In the genomic region with DNA sequence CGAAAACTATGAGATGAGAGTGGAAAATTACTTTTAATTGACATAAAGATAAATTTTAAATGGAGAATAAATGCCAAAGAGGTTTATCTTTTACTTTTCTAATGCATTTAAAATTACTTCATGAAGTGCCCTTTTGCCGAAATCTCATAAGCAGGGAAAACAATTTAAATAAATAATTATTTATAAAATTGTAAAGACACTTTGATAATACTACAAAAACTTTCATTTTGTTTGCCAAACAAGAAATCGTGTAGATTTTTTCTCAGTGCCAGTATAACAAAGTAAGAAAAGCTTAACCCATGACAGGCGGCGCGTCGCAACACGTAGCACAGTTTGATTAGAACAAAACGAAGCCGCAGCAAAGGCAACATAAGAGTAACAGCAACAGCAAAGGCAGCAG, we compare ENCODE assay signal across 1 fruit fly cellular context.
TF ChIP-seq lines count a peak whose summit lies in the region.

No protein-coding gene starts in this region.

TF ChIP-seq in whole organism, embryonic, 481 proteins besides CTCF, POLR2A, EP300 and RAD21 (continued from another document):
- TF ChIP-seq bbx (GFP tag; IDR thresholded peaks at IDR 0.05; lab: Robert Waterston, UW; ENCODE audit: partially characterized antibody) (no peak), phol (tag; optimal IDR thresholded peaks at IDR 0.05; lab: Kevin White, UChicago) (peak; percentile 6), CG10979 (tag; optimal IDR thresholded peaks at IDR 0.05; lab: Kevin White, UChicago) (peak; percentile 26), kni (GFP tag; optimal IDR thresholded peaks at IDR 0.05; lab: Kevin White, UChicago) (no peak), CG10565 (GFP tag; optimal IDR thresholded peaks at IDR 0.05; lab: Kevin White, UChicago) (no peak), slbo (GFP tag; IDR thresholded peaks at IDR 0.05; lab: Robert Waterston, UW) (no peak), trem (tag; optimal IDR thresholded peaks at IDR 0.05; lab: Kevin White, UChicago) (peak; percentile 8), E2f2 (GFP tag; IDR thresholded peaks at IDR 0.05; lab: Robert Waterston, UW) (no peak), scrt (GFP tag; optimal IDR thresholded peaks at IDR 0.05; lab: Kevin White, UChicago) (no peak), prd (optimal IDR thresholded peaks at IDR 0.05; lab: Kevin White, UChicago) (no peak), prd (GFP tag; IDR thresholded peaks at IDR 0.05; lab: Robert Waterston, UW) (no peak), en (GFP tag; optimal IDR thresholded peaks at IDR 0.05; lab: Kevin White, UChicago) (no peak), chm (GFP tag; IDR thresholded peaks at IDR 0.05; lab: Robert Waterston, UW) (no peak), Sin3A (optimal IDR thresholded peaks at IDR 0.05; lab: Kevin White, UChicago) (no peak), so (GFP tag; IDR thresholded peaks at IDR 0.05; lab: Robert Waterston, UW) (no peak), CG17328 (GFP tag; IDR thresholded peaks at IDR 0.05; lab: Robert Waterston, UW) (0 out of 2 replicates have a peak, but pooled peaks have one; percentile 10), CG4617 (GFP tag; optimal IDR thresholded peaks at IDR 0.05; lab: Kevin White, UChicago; ENCODE audit: borderline replicate concordance) (no peak), CG4730 (GFP tag; IDR thresholded peaks at IDR 0.05; lab: Robert Waterston, UW) (no peak), tll (GFP tag; optimal IDR thresholded peaks at IDR 0.05; lab: Kevin White, UChicago) (no peak), CG1233 (GFP tag; optimal IDR thresholded peaks at IDR 0.05; lab: Kevin White, UChicago) (no peak), CG2678 (tag; optimal IDR thresholded peaks at IDR 0.05; lab: Kevin White, UChicago) (no peak), gsb-n (tag; optimal IDR thresholded peaks at IDR 0.05; lab: Kevin White, UChicago) (no peak), bcd (GFP tag; optimal IDR thresholded peaks at IDR 0.05; lab: Kevin White, UChicago) (no peak), pb (GFP tag; optimal IDR thresholded peaks at IDR 0.05; lab: Kevin White, UChicago) (no peak), CG6791 (GFP tag; IDR thresholded peaks at IDR 0.05; lab: Robert Waterston, UW; ENCODE audit: partially characterized antibody) (no peak), mam (GFP tag; optimal IDR thresholded peaks at IDR 0.05; lab: Kevin White, UChicago) (no peak), CG11723 (GFP tag; optimal IDR thresholded peaks at IDR 0.05; lab: Kevin White, UChicago) (no peak), br (optimal IDR thresholded peaks at IDR 0.05; lab: Kevin White, UChicago) (no peak), CG9215 (GFP tag; IDR thresholded peaks at IDR 0.05; lab: Robert Waterston, UW) (no peak), luna (GFP tag; optimal IDR thresholded peaks at IDR 0.05; lab: Kevin White, UChicago) (no peak), shn (GFP tag; optimal IDR thresholded peaks at IDR 0.05; lab: Kevin White, UChicago) (no peak), CG13296 (GFP tag; optimal IDR thresholded peaks at IDR 0.05; lab: Kevin White, UChicago) (no peak), MTF-1 (GFP tag; optimal IDR thresholded peaks at IDR 0.05; lab: Kevin White, UChicago; ENCODE audit: borderline replicate concordance) (no peak), CG3726 (GFP tag; IDR thresholded peaks at IDR 0.05; lab: Robert Waterston, UW) (no peak), CG11085 (GFP tag; IDR thresholded peaks at IDR 0.05; lab: Robert Waterston, UW) (no peak), bsh (GFP tag; optimal IDR thresholded peaks at IDR 0.05; lab: Kevin White, UChicago) (peak in 1 of 2 experiments; percentile 43), Blimp-1 (GFP tag; optimal IDR thresholded peaks at IDR 0.05; lab: Kevin White, UChicago) (peak; percentile 31), CG10274 (GFP tag; optimal IDR thresholded peaks at IDR 0.05; lab: Kevin White, UChicago) (no peak), CG7745 (tag; optimal IDR thresholded peaks at IDR 0.05; lab: Kevin White, UChicago) (no peak), ttk (GFP tag; IDR thresholded peaks at IDR 0.05; lab: Robert Waterston, UW) (no peak), salm (tag; optimal IDR thresholded peaks at IDR 0.05; lab: Kevin White, UChicago) (no peak), Dp (GFP tag; optimal IDR thresholded peaks at IDR 0.05; lab: Kevin White, UChicago) (no peak), dan (GFP tag; IDR thresholded peaks at IDR 0.05; lab: Robert Waterston, UW) (no peak), CG10321 (GFP tag; IDR thresholded peaks at IDR 0.05; lab: Robert Waterston, UW) (no peak), CG8089 (GFP tag; optimal IDR thresholded peaks at IDR 0.05; lab: Kevin White, UChicago) (no peak), ara (GFP tag; IDR thresholded peaks at IDR 0.05; lab: Robert Waterston, UW) (no peak), CG13424 (tag; optimal IDR thresholded peaks at IDR 0.05; lab: Kevin White, UChicago) (no peak), HLHmδ (GFP tag; optimal IDR thresholded peaks at IDR 0.05; lab: Kevin White, UChicago) (no peak), CG14860 (GFP tag; IDR thresholded peaks at IDR 0.05; lab: Robert Waterston, UW; ENCODE audit: partially characterized antibody) (no peak), nerfin-1 (tag; optimal IDR thresholded peaks at IDR 0.05; lab: Kevin White, UChicago) (no peak), zf30C (GFP tag; optimal IDR thresholded peaks at IDR 0.05; lab: Kevin White, UChicago) (no peak), Myb (GFP tag; optimal IDR thresholded peaks at IDR 0.05; lab: Kevin White, UChicago) (no peak), CG6254 (GFP tag; optimal IDR thresholded peaks at IDR 0.05; lab: Kevin White, UChicago) (no peak), wor (GFP tag; IDR thresholded peaks at IDR 0.05; lab: Robert Waterston, UW) (no peak), ems (GFP tag; optimal IDR thresholded peaks at IDR 0.05; lab: Kevin White, UChicago) (no peak), Dip3 (GFP tag; optimal IDR thresholded peaks at IDR 0.05; lab: Kevin White, UChicago) (no peak), CG15269 (tag; optimal IDR thresholded peaks at IDR 0.05; lab: Kevin White, UChicago) (no peak), Kr (GFP tag; optimal IDR thresholded peaks at IDR 0.05; lab: Kevin White, UChicago) (no peak), jing (GFP tag; optimal IDR thresholded peaks at IDR 0.05; lab: Kevin White, UChicago) (no peak), gem (tag; optimal IDR thresholded peaks at IDR 0.05; lab: Kevin White, UChicago) (peak; percentile 22), CG12299 (tag; optimal IDR thresholded peaks at IDR 0.05; lab: Kevin White, UChicago) (no peak), CG12104 (GFP tag; optimal IDR thresholded peaks at IDR 0.05; lab: Kevin White, UChicago) (no peak), mld (GFP tag; IDR thresholded peaks at IDR 0.05; lab: Robert Waterston, UW; ENCODE audit: partially characterized antibody) (no peak), CG3838 (GFP tag; optimal IDR thresholded peaks at IDR 0.05; lab: Kevin White, UChicago) (no peak), CG4282 (GFP tag; optimal IDR thresholded peaks at IDR 0.05; lab: Kevin White, UChicago) (no peak), sqz (GFP tag; optimal IDR thresholded peaks at IDR 0.05; lab: Kevin White, UChicago) (no peak)
